Worm (Caenorhabditis elegans): ENCODE results near the gene C54C6.5.

Gene C54C6.5

ce11 chrIII:3546323-3546722 is 3.3 kb downstream of the C54C6.5 start, which contains the start of gene C54C6.7:
Gene C54C6.7, minus strand, starts transcription at chrIII:3546423.
- TF ChIP-seq lsy-12 (tag; optimal IDR thresholded peaks at IDR 0.05) (no peak), pqm-1 (tag; optimal IDR thresholded peaks at IDR 0.05) (no peak), nhr-77 (tag; optimal IDR thresholded peaks at IDR 0.05) (no peak), tbx-2 (tag; optimal IDR thresholded peaks at IDR 0.05) (no peak), fos-1 (tag; optimal IDR thresholded peaks at IDR 0.05) (no peak), fkh-2 (tag; optimal IDR thresholded peaks at IDR 0.05) (no peak), pha-4 (tag; optimal IDR thresholded peaks at IDR 0.05) (no peak), mml-1 (tag; optimal IDR thresholded peaks at IDR 0.05) (no peak), skn-1 (tag; optimal IDR thresholded peaks at IDR 0.05) (no peak), R02D3.7 (tag; optimal IDR thresholded peaks at IDR 0.05) (no peak), ama-1 (optimal IDR thresholded peaks at IDR 0.05) (no peak), jun-1 (tag; optimal IDR thresholded peaks at IDR 0.05) (no peak), fkh-10 (GFP tag; optimal IDR thresholded peaks at IDR 0.05) (no peak), egl-27 (tag; optimal IDR thresholded peaks at IDR 0.05) (no peak), daf-12 (tag; optimal IDR thresholded peaks at IDR 0.05) (no peak), ceh-82 (tag; optimal IDR thresholded peaks at IDR 0.05) (no peak), eor-1 (tag; optimal IDR thresholded peaks at IDR 0.05) (no peak), elt-2 (tag; optimal IDR thresholded peaks at IDR 0.05) (no peak), nhr-12 (tag; optimal IDR thresholded peaks at IDR 0.05) (no peak), zag-1 (tag; optimal IDR thresholded peaks at IDR 0.05) (no peak)

- TF ChIP-seq lin-39 (tag; optimal IDR thresholded peaks at IDR 0.05), result peak; percentile 3
- TF ChIP-seq fkh-10 (GFP tag; optimal IDR thresholded peaks at IDR 0.05), result no peak
- no peak for TF ChIP-seq skn-1 (tag; optimal IDR thresholded peaks at IDR 0.05)
- TF ChIP-seq nhr-43 (tag; optimal IDR thresholded peaks at IDR 0.05; ENCODE audit: poor library complexity, severe bottlenecking), result no peak
- TF ChIP-seq ceh-9 (tag; optimal IDR thresholded peaks at IDR 0.05), result no peak
- TF ChIP-seq mdl-1 (tag; optimal IDR thresholded peaks at IDR 0.05), result no peak
- no peak for TF ChIP-seq tbx-2 (tag; optimal IDR thresholded peaks at IDR 0.05)
Observed at ce11 chrIII:3543071-3543470, 6.6 kb downstream of the C54C6.5 start.

- TF ChIP-seq egl-5 (tag; optimal IDR thresholded peaks at IDR 0.05) (no peak), skn-1 (tag; optimal IDR thresholded peaks at IDR 0.05) (no peak), lin-15B (tag; optimal IDR thresholded peaks at IDR 0.05) (peak; percentile 8), fkh-10 (GFP tag; optimal IDR thresholded peaks at IDR 0.05) (no peak), nhr-23 (tag; optimal IDR thresholded peaks at IDR 0.05) (no peak), snpc-4 (tag; optimal IDR thresholded peaks at IDR 0.05) (no peak), lin-39 (tag; optimal IDR thresholded peaks at IDR 0.05) (peak; percentile 62), elt-1 (tag; optimal IDR thresholded peaks at IDR 0.05) (no peak), nhr-28 (tag; optimal IDR thresholded peaks at IDR 0.05) (no peak), mdl-1 (tag; optimal IDR thresholded peaks at IDR 0.05) (no peak), hmg-11 (tag; optimal IDR thresholded peaks at IDR 0.05) (peak; percentile 38), fos-1 (tag; optimal IDR thresholded peaks at IDR 0.05) (no peak), pqm-1 (tag; optimal IDR thresholded peaks at IDR 0.05) (no peak), nhr-11 (tag; optimal IDR thresholded peaks at IDR 0.05) (no peak), ama-1 (optimal IDR thresholded peaks at IDR 0.05) (no peak), R02D3.7 (tag; optimal IDR thresholded peaks at IDR 0.05) (no peak), unc-62 (GFP tag; optimal IDR thresholded peaks at IDR 0.05) (no peak), sea-2 (GFP tag; optimal IDR thresholded peaks at IDR 0.05) (peak; percentile 0), nfya-1 (tag; optimal IDR thresholded peaks at IDR 0.05; ENCODE audit: insufficient read depth) (peak; percentile 68)
Observed at ce11 chrIII:3542105-3542504, 7.5 kb downstream of the C54C6.5 start.

- TF ChIP-seq ama-1 (optimal IDR thresholded peaks at IDR 0.05) (no peak), nhr-12 (tag; optimal IDR thresholded peaks at IDR 0.05) (no peak), nfya-1 (tag; optimal IDR thresholded peaks at IDR 0.05; ENCODE audit: insufficient read depth) (no peak), nhr-237 (tag; optimal IDR thresholded peaks at IDR 0.05) (no peak)
Observed at ce11 chrIII:3541539-3541938, 8.1 kb downstream of the C54C6.5 start, which contains the start of gene ben-1. Gene ben-1, minus strand, starts transcription at chrIII:3541639.

ce11 chrIII:3541093-3541492 is 8.6 kb downstream of the C54C6.5 start:
- no peak for TF ChIP-seq ztf-11 (tag; optimal IDR thresholded peaks at IDR 0.05)
- no peak for TF ChIP-seq mdl-1 (tag; optimal IDR thresholded peaks at IDR 0.05)
- no peak for TF ChIP-seq nhr-11 (tag; optimal IDR thresholded peaks at IDR 0.05)
- TF ChIP-seq lin-15B (tag; optimal IDR thresholded peaks at IDR 0.05), result no peak
- no peak for TF ChIP-seq daf-12 (tag; optimal IDR thresholded peaks at IDR 0.05)
- no peak for TF ChIP-seq egl-27 (tag; optimal IDR thresholded peaks at IDR 0.05)
- TF ChIP-seq unc-62 (GFP tag; optimal IDR thresholded peaks at IDR 0.05), result no peak
- TF ChIP-seq tbx-2 (tag; optimal IDR thresholded peaks at IDR 0.05), result no peak
- TF ChIP-seq nfya-1 (tag; optimal IDR thresholded peaks at IDR 0.05; ENCODE audit: insufficient read depth), result no peak
- no peak for TF ChIP-seq nhr-28 (tag; optimal IDR thresholded peaks at IDR 0.05)
- TF ChIP-seq nhr-43 (tag; optimal IDR thresholded peaks at IDR 0.05; ENCODE audit: poor library complexity, severe bottlenecking), result no peak
- TF ChIP-seq nhr-237 (tag; optimal IDR thresholded peaks at IDR 0.05), result no peak
- no peak for TF ChIP-seq lin-39 (tag; optimal IDR thresholded peaks at IDR 0.05)

Data from whole organism, L3 larva.